Fruit fly (Drosophila melanogaster) whole organism, embryonic: Measurements from ENCODE around the gene CG7785.

Experiments used
- BtbVII ChIP-seq: fragments of 200-800 bp; sonication (Bioruptor generic); optimal IDR thresholded peaks from 3 replicates; lab custom pipeline; 2017; ENCODE audit warnings: missing biosample characterization, mild to moderate bottlenecking, missing genetic modification characterization
- CG10267 ChIP-seq: fragments of 200-800 bp; sonication (Bioruptor generic); optimal IDR thresholded peaks from 2 replicates; lab custom pipeline; 2018; ENCODE audit warnings: missing biosample characterization, mild to moderate bottlenecking, missing genetic modification characterization, moderate library complexity
- CG11085 ChIP-seq: fragments of 200-800 bp; sonication (Bioruptor generic); IDR thresholded peaks from 2 replicates; pipeline ENCODE4 v1.3.6; 2022; ENCODE audit warnings: missing biosample characterization, missing genetic modification characterization
- CG11093 ChIP-seq: fragments of 200-800 bp; sonication (Bioruptor generic); IDR thresholded peaks from 3 replicates; pipeline ENCODE4 v1.3.6; 2022; ENCODE audit warnings: missing biosample characterization, missing genetic modification characterization
- CG12299 ChIP-seq: fragments of 200-800 bp; sonication (Bioruptor generic); optimal IDR thresholded peaks from 2 replicates; lab custom pipeline; 2018; ENCODE audit warnings: missing biosample characterization, mild to moderate bottlenecking, missing genetic modification characterization
- CG12769 ChIP-seq: fragments of 200-800 bp; sonication (Bioruptor generic); optimal IDR thresholded peaks from 2 replicates; lab custom pipeline; 2019; ENCODE audit warnings: missing biosample characterization, mild to moderate bottlenecking, missing genetic modification characterization, moderate library complexity
- CG13775 ChIP-seq: fragments of 200-800 bp; sonication (Bioruptor generic); optimal IDR thresholded peaks from 3 replicates; lab custom pipeline; 2017; ENCODE audit warnings: missing biosample characterization, mild to moderate bottlenecking, missing genetic modification characterization
- CG14965 ChIP-seq: fragments of 200-800 bp; sonication (Bioruptor generic); optimal IDR thresholded peaks from 2 replicates; lab custom pipeline; 2016; ENCODE audit warnings: missing biosample characterization, missing genetic modification characterization, borderline replicate concordance
- CG1602 ChIP-seq: fragments of 200-800 bp; sonication (Bioruptor generic); optimal IDR thresholded peaks from 3 replicates; lab custom pipeline; 2016; ENCODE audit warnings: missing biosample characterization, missing genetic modification characterization
- CG17385 ChIP-seq: fragments of 200-800 bp; sonication (Bioruptor generic); optimal IDR thresholded peaks from 3 replicates; lab custom pipeline; 2018; ENCODE audit warnings: missing biosample characterization, mild to moderate bottlenecking, missing genetic modification characterization
- CG17568 ChIP-seq: fragments of 200-800 bp; sonication (Bioruptor generic); optimal IDR thresholded peaks from 2 replicates; lab custom pipeline; 2018; ENCODE audit warnings: missing biosample characterization, mild to moderate bottlenecking, missing genetic modification characterization, moderate library complexity
- CG18476 ChIP-seq: fragments of 200-800 bp; sonication (Bioruptor generic); optimal IDR thresholded peaks from 2 replicates; lab custom pipeline; 2016; ENCODE audit warnings: missing biosample characterization, mild to moderate bottlenecking, missing genetic modification characterization
- CG2120 ChIP-seq: fragments of 200-800 bp; sonication (Bioruptor generic); optimal IDR thresholded peaks from 3 replicates; lab custom pipeline; 2016; ENCODE audit warnings: missing biosample characterization, missing genetic modification characterization
- CG2129 ChIP-seq: fragments of 200-800 bp; sonication (Bioruptor generic); IDR thresholded peaks from 2 replicates; pipeline ENCODE4 v1.3.6; 2022; ENCODE audit warnings: missing biosample characterization, missing genetic modification characterization; ENCODE audit not compliant: partially characterized antibody
- CG30403 ChIP-seq: fragments of 200-800 bp; sonication (Bioruptor generic); optimal IDR thresholded peaks from 3 replicates; lab custom pipeline; 2016; ENCODE audit warnings: missing biosample characterization, missing genetic modification characterization
- CG31365 ChIP-seq: fragments of 200-800 bp; sonication (Bioruptor generic); optimal IDR thresholded peaks from 2 replicates; lab custom pipeline; 2018; ENCODE audit warnings: missing biosample characterization, mild to moderate bottlenecking, missing genetic modification characterization
- CG31441 ChIP-seq: fragments of 200-800 bp; sonication (Bioruptor generic); IDR thresholded peaks from 2 replicates; pipeline ENCODE4 v1.3.6; 2022; ENCODE audit warnings: missing biosample characterization, missing genetic modification characterization
- CG33557 ChIP-seq: fragments of 200-800 bp; sonication (Bioruptor generic); optimal IDR thresholded peaks from 2 replicates; lab custom pipeline; 2019; ENCODE audit warnings: missing biosample characterization, mild to moderate bottlenecking, missing genetic modification characterization, moderate library complexity
- CG3407 ChIP-seq: fragments of 200-800 bp; sonication (Bioruptor generic); optimal IDR thresholded peaks from 2 replicates; lab custom pipeline; 2018; ENCODE audit warnings: missing biosample characterization, mild to moderate bottlenecking, missing genetic modification characterization
- CG34224 ChIP-seq: fragments of 200-800 bp; sonication (Bioruptor generic); IDR thresholded peaks from 3 replicates; pipeline ENCODE4 v1.3.6; 2022; ENCODE audit warnings: missing biosample characterization, missing genetic modification characterization; ENCODE audit not compliant: partially characterized antibody
- CG3838 ChIP-seq: fragments of 200-800 bp; sonication (Bioruptor generic); optimal IDR thresholded peaks from 3 replicates; lab custom pipeline; 2016; ENCODE audit warnings: missing biosample characterization, missing genetic modification characterization
- CG4404 ChIP-seq: fragments of 200-800 bp; sonication (Bioruptor generic); IDR thresholded peaks from 2 replicates; pipeline ENCODE4 v1.3.6; 2022; ENCODE audit warnings: missing biosample characterization, missing genetic modification characterization
- CG4854 ChIP-seq: fragments of 200-800 bp; sonication (Bioruptor generic); optimal IDR thresholded peaks from 2 replicates; lab custom pipeline; 2016; ENCODE audit warnings: missing biosample characterization, missing genetic modification characterization, inconsistent platforms
- CG5953 ChIP-seq: fragments of 200-800 bp; sonication (Bioruptor generic); IDR thresholded peaks from 2 replicates; pipeline ENCODE4 v1.3.6; 2022; ENCODE audit warnings: missing biosample characterization, missing genetic modification characterization
- CG6689 ChIP-seq: fragments of 200-800 bp; sonication (Bioruptor generic); IDR thresholded peaks from 2 replicates; pipeline ENCODE4 v1.3.6; 2022; ENCODE audit warnings: missing biosample characterization, missing genetic modification characterization
- CG7963 ChIP-seq: fragments of 200-800 bp; sonication (Bioruptor generic); IDR thresholded peaks from 3 replicates; pipeline ENCODE4 v1.3.6; 2022; ENCODE audit warnings: missing biosample characterization, missing genetic modification characterization; ENCODE audit not compliant: partially characterized antibody
- CoRest ChIP-seq: fragments of 200-800 bp; sonication (Bioruptor generic); optimal IDR thresholded peaks from 3 replicates; lab custom pipeline; 2018; ENCODE audit warnings: missing biosample characterization, mild to moderate bottlenecking, missing genetic modification characterization, moderate library complexity
- D19A ChIP-seq: fragments of 200-800 bp; optimal IDR thresholded peaks from 3 replicates; lab custom pipeline; 2019; ENCODE audit warnings: missing biosample characterization, mild to moderate bottlenecking, missing genetic modification characterization, moderate library complexity
- Doc2 ChIP-seq: fragments of 200-800 bp; sonication (Bioruptor generic); IDR thresholded peaks from 2 replicates; pipeline ENCODE4 v1.3.6; 2022; ENCODE audit warnings: missing biosample characterization, missing genetic modification characterization
- MTF-1 ChIP-seq: fragments of 200-800 bp; sonication (Bioruptor generic); optimal IDR thresholded peaks from 2 replicates; lab custom pipeline; 2018; ENCODE audit warnings: missing biosample characterization, mild to moderate bottlenecking, missing genetic modification characterization, borderline replicate concordance
- Opbp ChIP-seq: fragments of 200-800 bp; sonication (Bioruptor generic); IDR thresholded peaks from 3 replicates; pipeline ENCODE4 v1.3.6; 2022; ENCODE audit warnings: missing biosample characterization, missing genetic modification characterization; ENCODE audit not compliant: partially characterized antibody
- PHDP ChIP-seq: fragments of 200-800 bp; sonication (Bioruptor generic); optimal IDR thresholded peaks from 3 replicates; lab custom pipeline; 2018; ENCODE audit warnings: missing biosample characterization, mild to moderate bottlenecking, missing genetic modification characterization, moderate library complexity
- Pdp1 ChIP-seq, 2 experiments: fragments of 200-800 bp; sonication (Bioruptor generic); optimal IDR thresholded peaks; 3 replicates each; lab custom pipeline; 2016; ENCODE audit warnings: missing biosample characterization in 2 of 2, missing genetic modification characterization in 2 of 2, mild to moderate bottlenecking in 1 of 2, moderate library complexity in 1 of 2
- Ravus ChIP-seq: fragments of 200-800 bp; sonication (Bioruptor generic); IDR thresholded peaks from 2 replicates; pipeline ENCODE4 v1.3.6; 2022; ENCODE audit warnings: missing biosample characterization, missing genetic modification characterization
- Sox102F ChIP-seq: fragments of 200-800 bp; sonication (Bioruptor generic); optimal IDR thresholded peaks from 2 replicates; lab custom pipeline; 2018; ENCODE audit warnings: missing biosample characterization, mild to moderate bottlenecking, missing genetic modification characterization, moderate library complexity
- Spps ChIP-seq: fragments of 200-800 bp; sonication (Bioruptor generic); optimal IDR thresholded peaks from 2 replicates; lab custom pipeline; 2018; ENCODE audit warnings: missing biosample characterization, mild to moderate bottlenecking, missing genetic modification characterization
- abd-A ChIP-seq: fragments of 200-800 bp; sonication (Bioruptor generic); optimal IDR thresholded peaks from 3 replicates; lab custom pipeline; 2019; ENCODE audit warnings: missing biosample characterization, mild to moderate bottlenecking, missing genetic modification characterization, moderate library complexity
- bsh ChIP-seq, 2 experiments: fragments of 200-800 bp; sonication (Bioruptor generic); optimal IDR thresholded peaks; 2 replicates each; lab custom pipeline; 2017 to 2018; ENCODE audit warnings: mild to moderate bottlenecking in 2 of 2, missing biosample characterization in 2 of 2, missing genetic modification characterization in 2 of 2, moderate library complexity in 1 of 2
- crc ChIP-seq: fragments of 200-800 bp; sonication (Bioruptor generic); optimal IDR thresholded peaks from 2 replicates; lab custom pipeline; 2016; ENCODE audit warnings: missing biosample characterization, missing genetic modification characterization
- da ChIP-seq: fragments of 200-800 bp; sonication (Bioruptor generic); optimal IDR thresholded peaks from 2 replicates; lab custom pipeline; 2016; ENCODE audit warnings: missing biosample characterization, missing genetic modification characterization
- gsb-n ChIP-seq: fragments of 200-800 bp; sonication (Bioruptor generic); optimal IDR thresholded peaks from 3 replicates; lab custom pipeline; 2018; ENCODE audit warnings: missing biosample characterization, mild to moderate bottlenecking, missing genetic modification characterization
- hkb ChIP-seq, 2 experiments: fragments of 200-800 bp in 1 of 2; fragments of >200 bp in 1 of 2; sonication (Bioruptor generic) in 1 of 2; IDR thresholded peaks in 1 of 2; optimal IDR thresholded peaks in 1 of 2; 2 replicates each; pipeline versions ENCODE4 v1.3.6 to Lab custom; 2017 to 2022; ENCODE audit warnings: missing biosample characterization in 1 of 2, missing genetic modification characterization in 1 of 2
- hth ChIP-seq: fragments of >200 bp; optimal IDR thresholded peaks from 2 replicates; lab custom pipeline; 2017; ENCODE audit warnings: inconsistent platforms
- kah ChIP-seq: fragments of 200-800 bp; sonication (Bioruptor generic); optimal IDR thresholded peaks from 2 replicates; lab custom pipeline; 2018; ENCODE audit warnings: missing biosample characterization, mild to moderate bottlenecking, missing genetic modification characterization
- kni ChIP-seq: fragments of 200-800 bp; sonication (Bioruptor generic); optimal IDR thresholded peaks from 3 replicates; lab custom pipeline; 2017; ENCODE audit warnings: mild to moderate bottlenecking, missing biosample characterization, missing genetic modification reagents, missing genetic modification characterization
- lmd ChIP-seq: fragments of 200-800 bp; sonication (Bioruptor generic); IDR thresholded peaks from 2 replicates; pipeline ENCODE4 v1.3.6; 2022; ENCODE audit warnings: missing biosample characterization, missing genetic modification characterization
- pum ChIP-seq: fragments of 200-800 bp; sonication (Bioruptor generic); optimal IDR thresholded peaks from 2 replicates; lab custom pipeline; 2016; ENCODE audit warnings: missing biosample characterization, missing genetic modification characterization
- ranshi ChIP-seq: fragments of 200-800 bp; sonication (Bioruptor generic); IDR thresholded peaks from 2 replicates; pipeline ENCODE4 v1.3.6; 2022; ENCODE audit warnings: missing biosample characterization, missing genetic modification characterization
- vvl ChIP-seq: fragments of 200-800 bp; sonication (Bioruptor generic); IDR thresholded peaks from 2 replicates; pipeline ENCODE4 v1.3.6; 2022; ENCODE audit warnings: missing biosample characterization, missing genetic modification characterization

Gene CG7785

DNA sequence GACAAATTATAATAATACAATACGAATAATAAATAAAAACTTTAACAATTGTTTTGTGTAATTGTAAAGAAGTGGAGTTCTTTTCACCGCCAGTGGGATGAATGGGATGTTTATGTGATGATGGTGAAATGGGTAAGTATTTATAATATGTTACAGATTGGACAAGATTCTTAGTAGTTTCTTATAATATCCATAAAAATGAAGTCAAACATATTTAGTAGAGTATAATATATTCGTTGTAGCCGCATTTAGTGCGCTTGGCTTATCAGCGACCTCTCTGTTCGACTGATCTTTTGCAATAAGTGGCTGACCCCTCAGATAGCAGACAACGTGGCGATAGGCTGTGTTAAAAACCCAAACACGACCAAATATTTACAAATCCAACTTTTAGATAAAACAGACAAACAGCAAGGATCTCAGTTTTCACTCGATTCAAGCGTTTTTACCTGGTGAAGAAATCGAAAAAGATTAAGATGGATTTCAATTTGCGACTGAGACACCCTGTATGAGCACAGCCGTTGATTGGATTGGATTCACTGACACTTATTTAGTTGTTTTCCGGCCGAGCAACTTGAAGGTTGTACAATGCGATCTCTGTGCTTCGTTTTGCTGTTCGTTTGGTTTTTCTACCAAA, 2.5 kb upstream of the CG7785 start, which contains the start of gene DNaseII (continued):
- TF ChIP-seq CG34224 (no peak), CoRest (tag; lab: Kevin White, UChicago) (no peak), CG17568 (GFP tag; lab: Kevin White, UChicago) (peak; percentile 44), hkb (optimal IDR thresholded peaks at IDR 0.05; lab: Kevin White, UChicago) (no peak), hkb (GFP tag; IDR thresholded peaks at IDR 0.05; lab: Robert Waterston, UW) (peak; percentile 72), CG2129 (no peak), CG31365 (no peak), lmd (GFP tag; lab: Robert Waterston, UW) (no peak), CG11093 (GFP tag; lab: Robert Waterston, UW) (no peak), Sox102F (peak; percentile 53), gsb-n (no peak), Spps (tag; lab: Kevin White, UChicago) (no peak), CG17385 (GFP tag; lab: Kevin White, UChicago) (peak; percentile 46), kah (GFP tag; lab: Kevin White, UChicago) (no peak), PHDP (tag; lab: Kevin White, UChicago) (peak; percentile 41), CG10267 (tag; lab: Kevin White, UChicago) (peak; percentile 1), CG12769 (no peak), CG14965 (GFP tag; lab: Kevin White, UChicago) (no peak), CG4404 (GFP tag; lab: Robert Waterston, UW) (no peak), CG13775 (no peak), CG18476 (GFP tag; lab: Kevin White, UChicago) (no peak), CG6689 (GFP tag; lab: Robert Waterston, UW) (no peak), MTF-1 (GFP tag; lab: Kevin White, UChicago) (no peak), CG31441 (GFP tag; lab: Robert Waterston, UW) (peak; percentile 34; the same call in 1 of the 2 replicates), Opbp (GFP tag; lab: Robert Waterston, UW) (no peak), Doc2 (GFP tag; lab: Robert Waterston, UW) (no peak), CG11085 (GFP tag; lab: Robert Waterston, UW) (no peak), abd-A (no peak), Pdp1 (GFP tag; optimal IDR thresholded peaks at IDR 0.05; lab: Kevin White, UChicago) (peak; percentile 12 to 24), CG1602 (no peak), Ravus (GFP tag; lab: Robert Waterston, UW) (no peak), CG2120 (GFP tag; lab: Kevin White, UChicago) (peak; percentile 52), D19A (tag; lab: Kevin White, UChicago) (peak; percentile 90), vvl (GFP tag; lab: Robert Waterston, UW) (0 out of 2 replicates have a peak, but pooled peaks have one; percentile 31), ranshi (GFP tag; lab: Robert Waterston, UW) (no peak), pum (no peak), crc (no peak), CG7963 (no peak), CG3838 (no peak), CG33557 (no peak), CG4854 (GFP tag; lab: Kevin White, UChicago) (no peak), kni (GFP tag; lab: Kevin White, UChicago) (no peak), hth (lab: Kevin White, UChicago) (no peak), bsh (GFP tag; optimal IDR thresholded peaks at IDR 0.05; lab: Kevin White, UChicago) (no peak), CG12299 (tag; lab: Kevin White, UChicago) (no peak), BtbVII (GFP tag; lab: Kevin White, UChicago) (no peak), CG5953 (no peak), CG3407 (GFP tag; lab: Kevin White, UChicago) (no peak), CG30403 (GFP tag; lab: Kevin White, UChicago) (peak; percentile 38), da (GFP tag; lab: Kevin White, UChicago) (no peak)
